Worm (Caenorhabditis elegans) whole organism, L4/young adult: Measurements from ENCODE around the gene inos-1.

Experiments
- W03F9.2 ChIP-seq: fragments of 150-350 bp; optimal IDR thresholded peaks from 2 replicates; lab custom pipeline; 2014; ENCODE audit warnings: missing biosample characterization, missing genetic modification characterization
- dao-5 ChIP-seq: sonication (generic microtip); optimal IDR thresholded peaks from 2 replicates; lab custom pipeline; 2016; ENCODE audit warnings: missing genotype, missing genetic modification characterization, moderate library complexity, missing compliant biosample characterization
- him-1 ChIP-seq: sonication (generic microtip); optimal IDR thresholded peaks from 2 replicates; lab custom pipeline; 2016; ENCODE audit warnings: missing genotype, missing genetic modification reagents, missing genetic modification characterization, missing compliant biosample characterization

The inos-1 gene

DNA sequence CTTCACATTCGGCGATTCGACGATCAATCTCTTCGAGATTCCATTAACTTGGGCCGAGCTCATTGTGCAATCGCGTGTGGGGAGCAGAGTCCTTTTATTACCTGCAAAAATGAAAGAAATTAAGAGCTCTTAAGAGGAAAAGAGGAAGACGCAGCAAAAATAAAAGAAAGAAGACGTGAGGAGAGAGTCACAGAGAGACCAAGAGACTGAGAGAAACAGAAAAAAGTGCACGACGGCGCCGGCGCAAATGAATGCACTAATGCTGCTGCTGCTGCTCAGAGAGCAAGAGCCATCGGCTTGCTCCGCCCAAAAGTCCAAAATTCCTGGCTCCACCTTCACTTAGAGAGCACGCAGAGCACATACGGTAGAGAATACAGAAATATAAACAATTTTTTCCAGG lies at the start of gene inos-1:
Gene inos-1, minus strand, starts transcription at position 101 of the 400 bp plus-strand sequence.
- TF ChIP-seq dao-5 (tag; lab: Kevin White, UChicago) = no peak
- no peak for TF ChIP-seq him-1 (tag; lab: Kevin White, UChicago)
- TF ChIP-seq W03F9.2 (tag; lab: Kevin White, UChicago) = no peak

DNA sequence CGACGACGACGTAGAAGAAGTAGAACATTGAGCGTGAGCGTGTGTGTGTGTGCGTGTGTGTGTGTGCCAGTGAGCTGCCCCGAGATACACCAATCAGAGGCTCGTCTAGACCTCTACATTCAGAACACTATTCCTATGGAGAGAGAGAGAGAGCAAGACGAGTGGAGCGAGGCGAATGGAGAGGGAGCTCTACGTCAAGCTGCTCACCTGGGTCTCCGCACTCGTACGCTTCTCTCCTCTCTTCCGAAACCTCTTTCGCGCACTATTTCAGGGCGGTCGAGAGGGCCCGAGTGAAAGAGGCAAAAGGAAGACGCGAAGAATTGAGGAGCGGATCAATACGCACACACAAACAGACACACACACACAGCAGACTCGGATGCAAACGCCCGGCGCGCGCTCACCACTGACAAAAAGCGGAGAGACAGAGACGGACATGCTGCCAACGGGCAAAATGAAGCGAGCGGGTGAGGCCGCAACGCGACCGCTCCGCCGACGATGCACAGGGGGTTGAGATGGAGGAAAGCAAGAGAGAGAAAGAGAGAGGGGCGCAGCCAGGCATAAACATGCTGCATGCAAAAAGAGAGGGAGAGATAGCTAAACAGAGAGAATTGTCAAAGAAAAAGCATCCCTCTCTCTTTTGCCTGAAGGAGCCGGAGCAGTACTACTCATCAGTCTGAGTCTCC lies 49.5 kb upstream of the inos-1 start:
- peak; percentile 82 for TF ChIP-seq dao-5 (tag; lab: Kevin White, UChicago)
- TF ChIP-seq him-1 (tag; lab: Kevin White, UChicago) = peak; percentile 93
- TF ChIP-seq W03F9.2 (tag; lab: Kevin White, UChicago) = peak; percentile 17

DNA sequence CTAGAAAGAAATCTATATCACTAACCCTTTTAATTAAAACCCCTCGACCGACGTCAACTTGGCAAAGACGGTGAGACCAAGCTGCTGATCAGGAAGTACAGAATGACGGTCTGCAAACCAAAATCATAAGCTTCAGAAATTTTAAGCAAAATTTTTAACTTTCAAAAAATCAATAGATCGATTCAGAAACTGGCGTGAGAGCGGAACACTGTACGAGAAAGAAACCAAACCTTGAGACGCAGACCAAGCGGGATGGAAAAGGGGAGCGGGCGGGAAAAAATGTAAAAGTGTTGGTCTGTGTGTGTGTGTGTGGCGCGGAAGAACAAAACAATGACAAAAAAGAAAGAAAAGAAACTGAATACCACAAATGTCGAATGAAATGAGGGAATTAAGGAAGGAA lies 48.4 kb upstream of the inos-1 start, which contains the start of the genes F44E5.17 and gpb-1:
Gene F44E5.17, minus strand, starts transcription at position 101 of the 400 bp plus-strand sequence.
Gene gpb-1, minus strand, starts transcription at position 118 of the 400 bp plus-strand sequence.
- no peak for TF ChIP-seq him-1 (tag; lab: Kevin White, UChicago)
- TF ChIP-seq W03F9.2 (tag; lab: Kevin White, UChicago) = no peak
- TF ChIP-seq dao-5 (tag; lab: Kevin White, UChicago) = no peak

DNA sequence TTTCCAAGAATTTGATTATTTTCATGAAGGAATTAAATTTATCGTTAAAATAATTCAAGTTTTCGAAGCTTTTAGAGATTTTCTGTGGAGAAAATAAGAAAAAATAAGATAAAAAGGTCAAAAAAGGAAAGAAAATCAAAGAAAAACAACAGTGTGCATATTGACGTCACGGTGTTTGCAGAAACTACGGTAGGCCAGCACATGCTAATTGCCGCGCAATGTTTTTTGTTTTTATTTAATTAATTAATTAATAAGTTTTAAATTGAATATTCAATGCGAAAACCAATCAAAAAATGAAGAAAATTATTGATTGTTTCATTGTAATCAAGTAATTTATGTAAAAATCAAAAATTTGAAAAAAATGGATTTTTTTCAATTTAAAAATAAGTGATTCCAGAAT lies 47.8 kb upstream of the inos-1 start:
- TF ChIP-seq dao-5 (tag; lab: Kevin White, UChicago) (no peak), W03F9.2 (tag; lab: Kevin White, UChicago) (no peak), him-1 (tag; lab: Kevin White, UChicago) (no peak)

DNA sequence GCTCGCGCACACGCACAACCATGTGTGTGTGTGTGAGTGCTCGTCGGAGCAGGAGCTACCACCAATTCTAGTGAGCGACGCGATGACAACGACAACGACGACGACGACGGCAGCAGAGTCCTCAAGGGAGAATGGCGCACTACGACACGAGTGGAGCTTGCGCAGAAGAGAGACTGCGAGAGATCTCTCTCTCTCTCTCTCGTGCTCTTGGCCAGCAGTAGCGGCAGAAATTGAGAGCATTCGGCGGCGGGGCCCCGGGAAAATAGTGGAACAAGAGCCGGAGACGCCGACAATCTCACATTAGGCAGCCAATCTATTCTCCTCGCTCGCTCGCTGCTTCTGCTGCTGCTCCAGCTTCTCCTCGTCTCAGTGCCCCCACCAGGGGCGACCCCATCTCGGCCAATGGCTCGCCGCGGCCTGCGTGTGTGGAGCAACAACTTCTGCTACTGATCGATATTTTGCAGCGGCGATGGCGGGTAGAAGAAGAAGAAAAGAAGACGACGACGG lies 46.7 kb upstream of the inos-1 start:
- TF ChIP-seq him-1 (tag; lab: Kevin White, UChicago) (peak; percentile 91), dao-5 (tag; lab: Kevin White, UChicago) (no peak), W03F9.2 (tag; lab: Kevin White, UChicago) (no peak)

DNA sequence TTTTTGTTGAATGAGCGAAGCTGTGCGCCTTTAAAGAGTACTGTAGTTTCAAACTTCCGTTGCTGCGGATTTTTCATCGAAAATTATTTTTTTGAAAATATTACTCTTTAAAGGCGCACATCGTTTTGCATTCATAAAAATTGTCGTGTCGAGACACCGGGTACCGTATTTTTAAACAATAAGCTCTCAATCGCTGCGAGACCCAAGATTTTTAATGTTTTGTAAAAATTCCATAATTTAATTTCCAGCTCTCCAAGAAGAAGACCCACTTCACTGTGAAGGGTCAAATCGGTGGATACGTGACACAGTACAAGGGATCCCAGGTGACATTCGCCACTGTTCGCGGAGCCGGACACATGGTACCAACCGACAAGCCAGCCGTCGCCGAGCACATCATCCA lies 42.2 kb upstream of the inos-1 start:
- TF ChIP-seq dao-5 (tag; lab: Kevin White, UChicago) (no peak), W03F9.2 (tag; lab: Kevin White, UChicago) (no peak), him-1 (tag; lab: Kevin White, UChicago) (no peak)

DNA sequence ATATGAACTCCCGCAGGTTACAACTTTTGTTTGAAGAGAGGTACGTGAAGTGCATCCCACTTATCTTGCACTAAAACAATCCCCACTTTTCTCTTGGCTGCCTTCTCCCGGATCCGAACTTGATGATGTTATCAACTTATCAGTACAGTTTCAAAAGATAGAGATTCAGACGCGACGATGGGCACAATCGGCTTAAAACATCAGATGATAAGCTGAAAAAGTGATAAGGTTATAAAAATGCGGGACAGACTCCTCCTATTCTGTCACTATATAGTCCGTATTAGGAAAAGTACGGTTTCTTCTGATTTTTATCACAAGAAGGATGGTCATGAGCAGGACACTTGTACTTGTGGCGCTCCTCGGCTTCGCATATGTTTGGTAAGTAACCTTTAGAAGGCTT lies 39.1 kb upstream of the inos-1 start, which contains the start of gene ctsa-1.2:
Gene ctsa-1.2, plus strand, starts transcription at position 160 of the 400 bp plus-strand sequence.
- no peak for TF ChIP-seq W03F9.2 (tag; lab: Kevin White, UChicago)
- no peak for TF ChIP-seq him-1 (tag; lab: Kevin White, UChicago)
- TF ChIP-seq dao-5 (tag; lab: Kevin White, UChicago) = no peak

DNA sequence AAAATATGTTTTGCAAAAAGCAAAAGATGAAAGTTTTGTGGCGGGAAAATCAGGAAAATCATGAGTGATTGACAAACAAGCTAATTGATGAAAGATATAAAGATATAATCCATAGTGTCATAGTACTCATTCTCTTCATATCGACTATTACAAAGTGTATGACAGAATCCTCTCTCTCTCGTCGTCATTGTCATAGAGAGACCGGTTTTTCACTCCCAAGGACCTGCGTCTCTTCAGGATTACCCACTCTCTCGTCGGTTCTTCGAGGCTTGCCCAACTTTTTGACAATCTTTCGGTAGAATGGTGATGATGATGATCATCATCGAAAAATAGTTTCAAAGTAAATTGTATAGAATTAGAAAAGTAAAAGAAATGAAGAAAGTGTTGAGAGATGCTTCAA lies 37.2 kb upstream of the inos-1 start:
- TF ChIP-seq W03F9.2 (tag; lab: Kevin White, UChicago) (no peak), him-1 (tag; lab: Kevin White, UChicago) (no peak), dao-5 (tag; lab: Kevin White, UChicago) (no peak)

DNA sequence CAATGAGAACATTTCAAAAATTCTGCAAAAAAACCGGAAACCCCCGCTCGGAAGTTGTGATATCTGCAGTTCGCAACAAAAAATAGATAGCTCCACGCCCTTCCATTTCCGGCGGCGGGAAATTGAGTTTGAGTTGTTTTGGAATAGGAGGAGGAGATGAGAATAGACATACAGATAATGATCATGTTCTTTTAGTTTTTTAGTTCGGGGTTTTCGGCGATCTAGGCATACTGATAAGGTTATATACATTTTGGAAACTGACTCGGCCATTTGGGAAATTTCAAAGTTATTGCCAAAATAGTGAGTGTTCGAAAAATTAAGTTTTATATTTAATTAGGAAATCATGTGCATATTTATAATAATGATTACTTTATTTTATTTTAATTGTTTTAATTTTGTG lies 33.8 kb upstream of the inos-1 start:
- TF ChIP-seq him-1 (tag; lab: Kevin White, UChicago) (no peak), dao-5 (tag; lab: Kevin White, UChicago) (no peak), W03F9.2 (tag; lab: Kevin White, UChicago) (no peak)

DNA sequence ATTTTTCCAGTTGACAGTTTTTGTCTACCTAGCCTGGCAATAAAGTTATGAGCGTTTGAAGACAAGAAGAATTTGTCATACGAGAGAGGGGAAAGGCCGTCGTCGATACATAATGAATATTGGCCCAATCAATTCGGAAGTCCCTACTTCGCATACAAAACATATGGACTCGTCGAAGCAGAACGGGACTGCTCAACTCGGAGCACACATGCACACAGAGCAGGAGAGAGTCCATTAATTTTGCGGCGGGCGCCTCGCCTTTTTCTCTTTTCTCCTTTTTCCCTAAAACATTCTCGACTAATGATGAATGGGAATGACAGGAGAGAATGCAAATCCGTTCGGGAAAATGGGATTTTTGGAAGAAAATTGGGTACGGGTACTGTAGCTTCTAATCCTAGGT lies 32.4 kb upstream of the inos-1 start, which contains the start of gene F13D12.8:
Gene F13D12.8, minus strand, starts transcription at position 82 of the 400 bp plus-strand sequence.
- TF ChIP-seq him-1 (tag; lab: Kevin White, UChicago) = no peak
- no peak for TF ChIP-seq W03F9.2 (tag; lab: Kevin White, UChicago)
- no peak for TF ChIP-seq dao-5 (tag; lab: Kevin White, UChicago)

DNA sequence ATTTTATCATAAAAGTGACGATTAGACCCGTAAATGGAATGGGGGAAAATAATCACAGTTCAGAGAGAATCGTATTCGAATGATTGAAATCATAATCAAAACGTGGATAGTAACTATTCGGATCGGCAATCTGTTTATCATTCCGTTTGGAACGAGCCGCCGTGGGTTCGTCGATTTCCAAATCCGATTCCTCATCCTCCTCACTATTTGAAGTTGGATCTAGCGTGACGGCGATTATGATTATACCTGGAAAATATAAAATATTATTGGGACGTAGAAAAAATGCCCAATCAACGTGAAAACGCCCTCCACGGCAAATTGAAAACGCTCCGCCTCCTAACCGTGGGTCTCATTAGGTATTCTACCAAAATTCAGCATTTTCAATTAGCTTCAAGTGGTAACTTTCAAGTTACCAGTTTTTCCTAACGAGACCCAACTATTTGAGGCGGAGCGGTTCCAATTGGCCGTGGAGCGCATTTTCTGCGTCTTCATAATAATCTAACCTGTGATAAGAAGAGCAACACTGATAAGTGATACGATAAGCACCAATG lies 31.1 kb upstream of the inos-1 start:
- TF ChIP-seq him-1 (tag; lab: Kevin White, UChicago) (no peak), dao-5 (tag; lab: Kevin White, UChicago) (no peak), W03F9.2 (tag; lab: Kevin White, UChicago) (no peak)

DNA sequence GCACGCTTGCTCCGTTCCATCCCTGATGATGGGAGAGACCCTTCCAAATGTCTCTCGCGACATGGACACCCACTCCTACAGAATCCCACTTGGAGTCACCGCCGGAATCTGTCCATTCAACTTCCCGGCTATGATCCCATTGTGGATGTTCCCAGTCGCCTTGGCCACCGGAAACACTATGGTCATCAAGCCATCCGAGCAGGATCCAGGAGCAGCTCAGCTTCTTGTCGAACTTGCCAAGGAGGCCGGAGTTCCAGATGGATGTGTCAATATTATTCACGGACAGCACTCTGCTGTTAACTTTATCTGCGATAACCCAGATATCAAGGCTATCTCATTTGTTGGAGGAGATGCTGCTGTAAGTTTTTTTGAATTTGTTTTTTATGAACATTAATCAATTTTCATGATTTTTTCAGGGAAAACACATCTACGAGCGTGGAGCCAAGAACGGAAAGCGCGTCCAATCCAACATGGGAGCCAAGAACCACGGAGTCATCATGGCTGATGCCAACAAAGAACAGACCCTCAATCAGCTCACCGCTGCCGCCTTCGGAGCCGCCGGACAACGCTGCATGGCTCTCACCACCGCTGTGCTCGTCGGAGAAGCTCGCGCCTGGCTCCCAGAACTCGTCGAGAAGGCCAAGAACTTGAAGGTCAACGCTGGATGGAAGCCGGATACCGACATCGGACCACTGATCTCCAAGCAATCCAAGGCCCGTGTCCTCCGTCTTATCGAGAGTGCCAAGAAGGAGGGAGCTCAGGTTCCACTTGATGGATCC lies 29.8 kb upstream of the inos-1 start:
- TF ChIP-seq him-1 (tag; lab: Kevin White, UChicago) (no peak), W03F9.2 (tag; lab: Kevin White, UChicago) (no peak), dao-5 (tag; lab: Kevin White, UChicago) (no peak)
